Fruit fly (Drosophila melanogaster): ENCODE data around the gene CG7900.
A peak's percentile ranks its signal among the peaks of the same experiment; 100 is the strongest.

The CG7900 gene

dm6 chr3R:8110198-8110642 lies 16.3 kb downstream of the CG7900 start (continued):
- TF ChIP-seq rib (GFP tag; IDR thresholded peaks at IDR 0.05): no peak
- TF ChIP-seq Dref (GFP tag; IDR thresholded peaks at IDR 0.05): no peak
- TF ChIP-seq sug (tag; optimal IDR thresholded peaks at IDR 0.05): peak; percentile 41
- TF ChIP-seq HLH54F (GFP tag; optimal IDR thresholded peaks at IDR 0.05): no peak
- TF ChIP-seq bab2 (GFP tag; optimal IDR thresholded peaks at IDR 0.05): peak; percentile 71
- peak; percentile 52; the same call in 1 of the 2 replicates for TF ChIP-seq CG6272 (GFP tag; IDR thresholded peaks at IDR 0.05)
- peak; percentile 40 for TF ChIP-seq CG8089 (GFP tag; optimal IDR thresholded peaks at IDR 0.05)
- TF ChIP-seq CG2120 (GFP tag; optimal IDR thresholded peaks at IDR 0.05): peak; percentile 71
- no peak for TF ChIP-seq CG16813 (GFP tag; IDR thresholded peaks at IDR 0.05; ENCODE audit: partially characterized antibody)
- TF ChIP-seq CG2712 (tag; optimal IDR thresholded peaks at IDR 0.05): peak; percentile 77
- peak; percentile 47 for TF ChIP-seq CG13624 (GFP tag; optimal IDR thresholded peaks at IDR 0.05)
- TF ChIP-seq chn (GFP tag; optimal IDR thresholded peaks at IDR 0.05): peak; percentile 43
- TF ChIP-seq CG13296 (GFP tag; optimal IDR thresholded peaks at IDR 0.05): peak; percentile 22
- TF ChIP-seq MESR4 (GFP tag; optimal IDR thresholded peaks at IDR 0.05): no peak
- TF ChIP-seq lab (GFP tag; optimal IDR thresholded peaks at IDR 0.05): peak; percentile 81
- no peak for TF ChIP-seq Dfd (GFP tag; optimal IDR thresholded peaks at IDR 0.05)
- TF ChIP-seq Dad (GFP tag; optimal IDR thresholded peaks at IDR 0.05): peak; percentile 48
- TF ChIP-seq CG4404 (GFP tag; IDR thresholded peaks at IDR 0.05): 0 out of 2 replicates have a peak, but pooled peaks have one; percentile 12
- peak; percentile 74 for TF ChIP-seq mam (GFP tag; optimal IDR thresholded peaks at IDR 0.05)
- peak; percentile 38 for TF ChIP-seq Hand (GFP tag; optimal IDR thresholded peaks at IDR 0.05)
- peak; percentile 58 for TF ChIP-seq Antp (GFP tag; optimal IDR thresholded peaks at IDR 0.05)
- TF ChIP-seq CG14014 (GFP tag; IDR thresholded peaks at IDR 0.05): peak; percentile 69
- peak; percentile 68 for TF ChIP-seq Xrp1 (GFP tag; IDR thresholded peaks at IDR 0.05)
- TF ChIP-seq ap (GFP tag; IDR thresholded peaks at IDR 0.05): peak; percentile 40; the same call in 1 of the 2 replicates
- TF ChIP-seq peb (GFP tag; IDR thresholded peaks at IDR 0.05): peak; percentile 56
- TF ChIP-seq corto (GFP tag; optimal IDR thresholded peaks at IDR 0.05): peak; percentile 30
- peak; percentile 34; the same call in 1 of the 2 replicates for TF ChIP-seq gsb (GFP tag; IDR thresholded peaks at IDR 0.05)
- TF ChIP-seq Six4 (GFP tag; optimal IDR thresholded peaks at IDR 0.05): peak; percentile 60
- peak; percentile 69; the same call in 2 of the 3 replicates for TF ChIP-seq CG17361 (GFP tag; IDR thresholded peaks at IDR 0.05)
- TF ChIP-seq lilli (GFP tag; optimal IDR thresholded peaks at IDR 0.05): peak; percentile 65
- peak; percentile 69 for TF ChIP-seq NfI (GFP tag; optimal IDR thresholded peaks at IDR 0.05)
- peak; percentile 57 for TF ChIP-seq CG12391 (tag; optimal IDR thresholded peaks at IDR 0.05)
- TF ChIP-seq CG8924 (tag; optimal IDR thresholded peaks at IDR 0.05): peak; percentile 50
- TF ChIP-seq CG4424 (GFP tag; optimal IDR thresholded peaks at IDR 0.05): peak; percentile 63
- peak; percentile 5 for TF ChIP-seq Mes4 (GFP tag; optimal IDR thresholded peaks at IDR 0.05)
- peak; percentile 63 for TF ChIP-seq Ada2b (GFP tag; IDR thresholded peaks at IDR 0.05)
- TF ChIP-seq Bteb2 (GFP tag; optimal IDR thresholded peaks at IDR 0.05): peak; percentile 27
- TF ChIP-seq org-1 (GFP tag; optimal IDR thresholded peaks at IDR 0.05): peak; percentile 57
- peak; percentile 82 for TF ChIP-seq CG32767 (GFP tag; IDR thresholded peaks at IDR 0.05)
- TF ChIP-seq H2.0 (GFP tag; IDR thresholded peaks at IDR 0.05): peak; percentile 39
- 0 out of 2 replicates have a peak, but pooled peaks have one; percentile 19 for TF ChIP-seq CG16779 (GFP tag; IDR thresholded peaks at IDR 0.05)
- TF ChIP-seq jing (GFP tag; optimal IDR thresholded peaks at IDR 0.05): peak; percentile 2
- TF ChIP-seq Dll (GFP tag; IDR thresholded peaks at IDR 0.05; ENCODE audit: partially characterized antibody): no peak
- peak; percentile 50 for TF ChIP-seq az2 (GFP tag; optimal IDR thresholded peaks at IDR 0.05)
- TF ChIP-seq CG18011 (GFP tag; optimal IDR thresholded peaks at IDR 0.05): peak; percentile 16
- peak; percentile 36 for TF ChIP-seq ab (GFP tag; optimal IDR thresholded peaks at IDR 0.05)
- TF ChIP-seq CG1647 (GFP tag; optimal IDR thresholded peaks at IDR 0.05): peak; percentile 53
- peak; percentile 17 for TF ChIP-seq gro (GFP tag; optimal IDR thresholded peaks at IDR 0.05)
- TF ChIP-seq CG13287 (GFP tag; IDR thresholded peaks at IDR 0.05; ENCODE audit: partially characterized antibody): no peak
- peak; percentile 34 for TF ChIP-seq CG12071 (GFP tag; optimal IDR thresholded peaks at IDR 0.05)
- peak; percentile 51 for TF ChIP-seq cwo (GFP tag; optimal IDR thresholded peaks at IDR 0.05)

Measured in whole organism, embryonic.